Worm (Caenorhabditis elegans) whole organism, L2 larva: ENCODE data around the gene F19H8.2.

ENCODE experiments used
- ZK546.5 ChIP-seq: sonication (generic microtip); optimal IDR thresholded peaks from 2 replicates; lab custom pipeline; 2017; ENCODE audit warnings: missing biosample characterization, missing genetic modification characterization
- elt-1 ChIP-seq: fragments of 150-350 bp; optimal IDR thresholded peaks from 2 replicates; lab custom pipeline; 2014; ENCODE audit warnings: missing biosample characterization, missing genetic modification characterization
- lin-39 ChIP-seq: fragments of 150-350 bp; optimal IDR thresholded peaks from 2 replicates; lab custom pipeline; 2014; ENCODE audit warnings: missing biosample characterization, missing genetic modification reagents, missing genetic modification characterization
- mdl-1 ChIP-seq, 2 experiments: fragments of 150-350 bp in 1 of 2; sonication (generic microtip) in 1 of 2; optimal IDR thresholded peaks; 2 replicates each; lab custom pipeline; 2017; ENCODE audit warnings: missing biosample characterization in 2 of 2, missing genetic modification characterization in 2 of 2
- nhr-11 ChIP-seq: fragments of 150-350 bp; optimal IDR thresholded peaks from 2 replicates; lab custom pipeline; 2014; ENCODE audit warnings: missing biosample characterization, missing genetic modification characterization
- nhr-237 ChIP-seq: fragments of 150-350 bp; optimal IDR thresholded peaks from 2 replicates; lab custom pipeline; 2014; ENCODE audit warnings: missing biosample characterization, missing genetic modification characterization
- nhr-6 ChIP-seq: fragments of 150-350 bp; optimal IDR thresholded peaks from 2 replicates; lab custom pipeline; 2014; ENCODE audit warnings: missing biosample characterization, missing genetic modification characterization
- nhr-77 ChIP-seq: fragments of 150-350 bp; optimal IDR thresholded peaks from 2 replicates; lab custom pipeline; 2014; ENCODE audit warnings: missing biosample characterization, missing genetic modification characterization
- skn-1 ChIP-seq: sonication (generic microtip); optimal IDR thresholded peaks from 2 replicates; lab custom pipeline; 2017; ENCODE audit warnings: missing biosample characterization, missing genetic modification characterization
- ztf-1 ChIP-seq: fragments of 200-800 bp; sonication (Bioruptor generic); conservative IDR thresholded peaks from 2 replicates; pipeline ENCODE4 v1.3.6; 2022; ENCODE audit warnings: missing genetic modification characterization, missing compliant biosample characterization
- ztf-11 ChIP-seq: sonication (generic microtip); optimal IDR thresholded peaks from 2 replicates; lab custom pipeline; 2017; ENCODE audit warnings: missing biosample characterization, missing genetic modification characterization

DNA sequence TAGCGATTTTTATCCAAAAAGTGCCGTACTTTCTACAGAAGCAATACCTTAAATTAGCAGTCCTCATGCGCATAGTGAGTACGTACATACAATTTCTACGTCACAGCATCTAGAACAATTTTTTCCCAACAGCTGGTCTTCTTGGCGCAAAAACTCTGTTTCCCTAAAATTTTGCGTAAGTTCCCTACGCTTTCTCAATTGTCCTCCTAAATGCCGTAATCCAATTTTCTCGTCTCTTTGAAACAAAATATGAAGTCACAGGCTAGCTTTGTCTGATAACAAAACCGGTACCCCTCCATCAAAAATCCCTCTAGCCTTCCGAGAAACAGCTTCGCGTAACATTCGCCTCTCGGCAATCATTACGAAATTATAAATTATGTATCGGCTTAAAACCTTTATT, 27.2 kb upstream of the F19H8.2 start, which contains the start of gene C38C6.3:
- no peak for TF ChIP-seq nhr-6 (tag; lab: Kevin White, UChicago)
- TF ChIP-seq lin-39: no peak
- TF ChIP-seq ztf-1 (GFP tag; lab: Robert Waterston, UW): no peak
- TF ChIP-seq elt-1 (tag; lab: Kevin White, UChicago): no peak
- TF ChIP-seq ZK546.5: no peak
- TF ChIP-seq ztf-11: no peak
- no peak for TF ChIP-seq skn-1 (tag; lab: Kevin White, UChicago)
- TF ChIP-seq nhr-237 (tag; lab: Kevin White, UChicago): no peak
- TF ChIP-seq nhr-77: no peak
- no peak for TF ChIP-seq nhr-11 (tag; lab: Kevin White, UChicago)
- no peak for TF ChIP-seq mdl-1 (tag; optimal IDR thresholded peaks at IDR 0.05; lab: Kevin White, UChicago)
